Fruit fly (Drosophila melanogaster): ENCODE results near the gene CG33116.

dm6 chr2L:19497983-19498382 is 35.3 kb upstream of the CG33116 start, which contains the start of gene Top3alpha:
- no peak for TF ChIP-seq CG33017 (tag; optimal IDR thresholded peaks at IDR 0.05)
- TF ChIP-seq cnc (optimal IDR thresholded peaks at IDR 0.05): no peak
- no peak for TF ChIP-seq Mnt (GFP tag; optimal IDR thresholded peaks at IDR 0.05)
- no peak for TF ChIP-seq kay (GFP tag; ENCODE audit: borderline replicate concordance)

Measured in whole organism, adult.